Fruit fly (Drosophila melanogaster): ENCODE measurements around the gene spz.

spz gene

DNA sequence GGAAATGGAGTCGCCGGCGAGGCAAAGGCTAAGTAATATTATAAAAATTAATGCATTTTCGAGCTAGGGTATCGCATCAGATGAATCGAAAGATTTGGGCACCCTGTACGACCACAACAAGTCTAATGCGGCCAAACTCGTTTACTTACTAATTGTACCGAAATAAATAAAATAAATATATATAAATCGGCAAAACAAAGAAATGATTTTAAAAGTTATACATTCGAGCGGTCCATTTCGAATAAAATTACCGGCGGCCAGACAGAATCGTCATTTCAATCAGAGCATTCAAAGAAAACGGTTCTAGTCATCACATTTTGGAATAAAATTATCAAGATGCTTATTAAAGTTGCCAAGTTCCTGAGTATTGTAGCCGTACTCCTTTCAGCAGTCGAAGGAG is 23.0 kb upstream of the spz start, which contains the start of gene CG14258:
TSS of gene CG14258 (plus strand) at position 301 of the 400 bp plus-strand sequence.
- TF ChIP-seq Ets98B (GFP tag; IDR thresholded peaks at IDR 0.05) (no peak), CG14655 (GFP tag; optimal IDR thresholded peaks at IDR 0.05) (no peak), CG4496 (GFP tag; IDR thresholded peaks at IDR 0.05) (no peak), CG15710 (tag; optimal IDR thresholded peaks at IDR 0.05) (no peak), CG32121 (GFP tag; IDR thresholded peaks at IDR 0.05) (no peak), CG8301 (tag; optimal IDR thresholded peaks at IDR 0.05) (no peak), CG10348 (GFP tag; IDR thresholded peaks at IDR 0.05) (no peak), CG9948 (tag; optimal IDR thresholded peaks at IDR 0.05) (no peak)

DNA sequence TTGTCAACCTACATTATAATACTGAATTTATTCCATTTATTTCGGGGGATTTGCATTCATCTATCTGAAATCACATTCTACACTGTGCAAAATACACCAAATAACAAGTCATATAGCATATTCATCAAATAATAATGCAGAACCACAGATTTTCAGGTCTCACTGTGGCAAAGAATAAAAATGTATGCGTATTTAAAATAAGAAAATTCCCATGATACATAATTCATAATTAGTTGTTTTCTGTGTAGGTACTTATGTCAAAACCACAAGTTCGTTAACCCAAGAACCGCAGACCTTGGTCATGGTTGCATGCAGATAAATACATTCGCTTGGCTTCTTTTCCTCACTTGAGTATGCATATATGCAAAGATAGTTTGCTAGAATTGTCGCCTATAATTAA is 22.4 kb upstream of the spz start:
- peak; percentile 36 for TF ChIP-seq CG17806 (tag; optimal IDR thresholded peaks at IDR 0.05)
- no peak for TF ChIP-seq fd96Ca (GFP tag; IDR thresholded peaks at IDR 0.05)
- TF ChIP-seq D1 (tag; optimal IDR thresholded peaks at IDR 0.05) = no peak
- TF ChIP-seq gl (tag; optimal IDR thresholded peaks at IDR 0.05) = no peak
- TF ChIP-seq CG34367 (tag; optimal IDR thresholded peaks at IDR 0.05) = peak; percentile 34
- TF ChIP-seq Snoo (tag; optimal IDR thresholded peaks at IDR 0.05) = no peak
- TF ChIP-seq CG32121 (GFP tag; IDR thresholded peaks at IDR 0.05) = peak; percentile 40; the same call in 1 of the 2 replicates
- TF ChIP-seq CG4496 (GFP tag; IDR thresholded peaks at IDR 0.05) = peak; percentile 80
- peak; percentile 34 for TF ChIP-seq Pif1A (GFP tag; optimal IDR thresholded peaks at IDR 0.05)
- TF ChIP-seq CG9948 (tag; optimal IDR thresholded peaks at IDR 0.05) = peak; percentile 50
- no peak for TF ChIP-seq Pif1B (GFP tag; optimal IDR thresholded peaks at IDR 0.05)
- TF ChIP-seq CG12605 (GFP tag; IDR thresholded peaks at IDR 0.05) = no peak
- TF ChIP-seq CG8159 (tag; optimal IDR thresholded peaks at IDR 0.05) = peak; percentile 50
- TF ChIP-seq EcR (GFP tag; optimal IDR thresholded peaks at IDR 0.05) = peak; percentile 72
- peak; percentile 34 for TF ChIP-seq CG14655 (GFP tag; optimal IDR thresholded peaks at IDR 0.05)
- TF ChIP-seq CG13204 (GFP tag; optimal IDR thresholded peaks at IDR 0.05) = no peak
- no peak for TF ChIP-seq CG10348 (GFP tag; IDR thresholded peaks at IDR 0.05)
- TF ChIP-seq CG8301 (tag; optimal IDR thresholded peaks at IDR 0.05) = peak; percentile 31
- TF ChIP-seq CG15710 (tag; optimal IDR thresholded peaks at IDR 0.05) = peak; percentile 34
- no peak for TF ChIP-seq Ets98B (GFP tag; IDR thresholded peaks at IDR 0.05)
- TF ChIP-seq rn (GFP tag; IDR thresholded peaks at IDR 0.05) = no peak

DNA sequence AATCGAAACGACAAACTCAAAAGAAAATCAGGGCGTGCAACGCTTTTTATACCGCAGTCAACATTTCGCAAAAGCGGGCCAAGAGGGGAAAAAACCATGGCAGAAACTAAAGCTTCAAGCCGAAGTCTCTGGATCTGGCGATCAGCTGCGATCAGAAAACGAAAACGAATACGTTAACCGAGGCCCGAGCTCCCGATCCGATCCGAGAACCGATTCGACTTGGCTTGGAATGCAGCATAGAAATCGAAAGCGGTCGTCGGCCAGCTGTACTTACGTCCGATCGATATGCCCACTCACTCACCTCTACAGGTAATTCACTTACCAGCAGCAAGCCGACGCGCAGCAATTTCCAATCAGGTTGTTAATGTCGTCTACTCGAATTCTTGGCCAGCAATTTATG is 21.2 kb upstream of the spz start, which contains the start of gene Cpr97Eb:
TSS of gene Cpr97Eb (minus strand) at position 25 of the 400 bp plus-strand sequence.
- TF ChIP-seq Ets98B (GFP tag; IDR thresholded peaks at IDR 0.05) (0 out of 2 replicates have a peak, but pooled peaks have one; percentile 24), CG32121 (GFP tag; IDR thresholded peaks at IDR 0.05) (0 out of 2 replicates have a peak, but pooled peaks have one; percentile 40), CG4496 (GFP tag; IDR thresholded peaks at IDR 0.05) (peak; percentile 15; the same call in 1 of the 3 replicates), CG13204 (GFP tag; optimal IDR thresholded peaks at IDR 0.05) (no peak), EcR (GFP tag; optimal IDR thresholded peaks at IDR 0.05) (peak; percentile 44)

dm6 chr3R:27087549-27087948 is 17.7 kb upstream of the spz start, which contains the start of gene Cpr97Ea:
TSS of gene Cpr97Ea (minus strand) at chr3R:27087778.
- peak; percentile 70 for TF ChIP-seq EcR (GFP tag; optimal IDR thresholded peaks at IDR 0.05)
- TF ChIP-seq CG14655 (GFP tag; optimal IDR thresholded peaks at IDR 0.05) = no peak
- TF ChIP-seq CG13204 (GFP tag; optimal IDR thresholded peaks at IDR 0.05) = peak; percentile 53

DNA sequence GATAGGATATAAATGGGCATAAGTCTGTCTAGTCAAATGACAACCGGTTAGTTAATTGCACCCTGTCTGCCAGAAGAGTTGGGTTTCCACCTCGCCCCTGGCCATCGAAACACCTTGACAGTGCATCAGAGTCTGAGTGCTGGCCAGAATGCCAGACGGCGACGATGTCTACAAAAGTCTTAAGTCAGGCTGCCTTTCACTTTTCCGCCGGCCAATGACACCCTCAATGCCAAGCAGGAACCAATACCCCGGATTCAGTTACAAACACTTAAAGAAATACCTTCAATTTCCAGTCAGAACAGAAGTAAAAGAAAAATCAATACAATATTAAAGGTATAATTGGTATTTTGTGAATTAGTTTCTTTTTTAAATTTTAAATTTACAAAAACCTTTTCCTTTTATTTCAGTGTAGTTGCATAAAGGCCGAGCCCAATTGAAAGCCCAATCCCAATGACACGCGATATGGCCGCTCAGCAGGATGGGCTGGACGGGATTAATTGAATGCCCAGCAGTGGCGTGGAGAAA is 14.7 kb upstream of the spz start:
- no peak for TF ChIP-seq rn (GFP tag; IDR thresholded peaks at IDR 0.05)
- peak; percentile 18 for TF ChIP-seq CG9948 (tag; optimal IDR thresholded peaks at IDR 0.05)
- TF ChIP-seq CG32121 (GFP tag; IDR thresholded peaks at IDR 0.05) = peak; percentile 25; the same call in 1 of the 2 replicates
- TF ChIP-seq fd96Ca (GFP tag; IDR thresholded peaks at IDR 0.05) = no peak
- TF ChIP-seq Pif1A (GFP tag; optimal IDR thresholded peaks at IDR 0.05) = peak; percentile 62
- no peak for TF ChIP-seq D1 (tag; optimal IDR thresholded peaks at IDR 0.05)
- TF ChIP-seq CG13204 (GFP tag; optimal IDR thresholded peaks at IDR 0.05) = no peak
- peak; percentile 54 for TF ChIP-seq CG17806 (tag; optimal IDR thresholded peaks at IDR 0.05)
- TF ChIP-seq CG8159 (tag; optimal IDR thresholded peaks at IDR 0.05) = peak; percentile 74
- no peak for TF ChIP-seq Snoo (tag; optimal IDR thresholded peaks at IDR 0.05)
- peak; percentile 42 for TF ChIP-seq CG14655 (GFP tag; optimal IDR thresholded peaks at IDR 0.05)
- no peak for TF ChIP-seq Pif1B (GFP tag; optimal IDR thresholded peaks at IDR 0.05)
- 0 out of 2 replicates have a peak, but pooled peaks have one; percentile 10 for TF ChIP-seq Ets98B (GFP tag; IDR thresholded peaks at IDR 0.05)
- TF ChIP-seq CG10348 (GFP tag; IDR thresholded peaks at IDR 0.05) = no peak
- peak; percentile 91 for TF ChIP-seq EcR (GFP tag; optimal IDR thresholded peaks at IDR 0.05)
- no peak for TF ChIP-seq CG15710 (tag; optimal IDR thresholded peaks at IDR 0.05)
- no peak for TF ChIP-seq CG34367 (tag; optimal IDR thresholded peaks at IDR 0.05)
- peak; percentile 62 for TF ChIP-seq CG12605 (GFP tag; IDR thresholded peaks at IDR 0.05)
- TF ChIP-seq CG8301 (tag; optimal IDR thresholded peaks at IDR 0.05) = peak; percentile 6
- peak; percentile 70; the same call in 2 of the 3 replicates for TF ChIP-seq CG4496 (GFP tag; IDR thresholded peaks at IDR 0.05)
- peak; percentile 11 for TF ChIP-seq gl (tag; optimal IDR thresholded peaks at IDR 0.05)

DNA sequence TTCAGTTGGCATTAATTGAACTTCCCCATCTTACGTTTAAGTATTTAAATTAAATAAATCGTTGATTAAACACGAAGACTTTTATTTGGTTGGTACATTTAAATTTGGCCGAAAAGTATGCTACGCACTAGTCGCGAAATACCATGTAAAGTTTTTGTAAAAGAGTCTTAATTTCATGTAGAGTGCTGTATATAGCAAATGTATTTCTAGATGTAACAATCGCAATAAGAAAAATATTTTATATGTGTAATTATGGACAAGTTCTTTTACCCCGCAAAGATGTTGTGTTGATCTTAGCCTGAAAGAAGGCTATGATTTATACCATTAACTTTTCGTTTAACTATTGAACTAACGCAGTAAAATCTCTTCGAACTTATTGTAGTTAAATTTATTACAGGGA is 12.9 kb upstream of the spz start:
- TF ChIP-seq Pif1A (GFP tag; optimal IDR thresholded peaks at IDR 0.05) (no peak), CG32121 (GFP tag; IDR thresholded peaks at IDR 0.05) (no peak), CG10348 (GFP tag; IDR thresholded peaks at IDR 0.05) (no peak), CG12605 (GFP tag; IDR thresholded peaks at IDR 0.05) (no peak), D1 (tag; optimal IDR thresholded peaks at IDR 0.05) (no peak), CG13204 (GFP tag; optimal IDR thresholded peaks at IDR 0.05) (no peak), CG8159 (tag; optimal IDR thresholded peaks at IDR 0.05) (no peak), fd96Ca (GFP tag; IDR thresholded peaks at IDR 0.05) (no peak), CG17806 (tag; optimal IDR thresholded peaks at IDR 0.05) (no peak), Snoo (tag; optimal IDR thresholded peaks at IDR 0.05) (no peak), gl (tag; optimal IDR thresholded peaks at IDR 0.05) (no peak), EcR (GFP tag; optimal IDR thresholded peaks at IDR 0.05) (no peak), CG8301 (tag; optimal IDR thresholded peaks at IDR 0.05) (no peak), Ets98B (GFP tag; IDR thresholded peaks at IDR 0.05) (no peak), CG14655 (GFP tag; optimal IDR thresholded peaks at IDR 0.05) (no peak), CG15710 (tag; optimal IDR thresholded peaks at IDR 0.05) (no peak), Pif1B (GFP tag; optimal IDR thresholded peaks at IDR 0.05) (no peak), CG4496 (GFP tag; IDR thresholded peaks at IDR 0.05) (no peak), rn (GFP tag; IDR thresholded peaks at IDR 0.05) (no peak)

Data from whole organism, pupa.